Fruit fly (Drosophila melanogaster) Kc167 (cell line): Measurements from ENCODE around the gene Sfp93F.

Source experiments
- Myc ChIP-seq: fragments of >200 bp; optimal IDR thresholded peaks from 2 replicates; lab custom pipeline; 2017; ENCODE audit warnings: missing external identifiers
- Sin3A ChIP-seq: fragments of >200 bp; optimal IDR thresholded peaks from 2 replicates; lab custom pipeline; 2018; ENCODE audit warnings: missing external identifiers
- h ChIP-seq: fragments of >200 bp; optimal IDR thresholded peaks from 3 replicates; lab custom pipeline; 2018; ENCODE audit warnings: missing external identifiers
- insv ChIP-seq: fragments of >200 bp; optimal IDR thresholded peaks from 3 replicates; lab custom pipeline; 2018; ENCODE audit warnings: missing external identifiers
- psq ChIP-seq: fragments of >200 bp; optimal IDR thresholded peaks from 2 replicates; lab custom pipeline; 2017; ENCODE audit warnings: missing external identifiers

- TF ChIP-seq Sin3A (no peak), Myc (no peak), insv (no peak), h (lab: Kevin White, UChicago) (no peak), psq (lab: Kevin White, UChicago) (no peak)
Measured at dm6 chr3R:21753099-21753498, 17.0 kb upstream of the Sfp93F start.
